Worm (Caenorhabditis elegans) whole organism, late embryonic: ENCODE measurements around the gene F56D6.22.
"Not testable (repeated sequence)": the region's sequence is repeated elsewhere in the genome, so short reads cannot be mapped to it uniquely, and the experiment has no call there.

Experiments
- C38D4.7 ChIP-seq: fragments of 200-800 bp; sonication (Bioruptor generic); optimal IDR thresholded peaks from 2 replicates; lab custom pipeline; 2018; ENCODE audit warnings: mild to moderate bottlenecking, missing genetic modification characterization, moderate library complexity, missing compliant biosample characterization
- F13H6.1 ChIP-seq: sonication (generic microtip); optimal IDR thresholded peaks from 2 replicates; lab custom pipeline; 2016; ENCODE audit warnings: missing genetic modification characterization, missing compliant biosample characterization
- K02D7.2 ChIP-seq: sonication (generic microtip); optimal IDR thresholded peaks from 2 replicates; lab custom pipeline; 2017; ENCODE audit warnings: mild to moderate bottlenecking, missing genetic modification characterization, missing compliant biosample characterization
- K09A11.1 ChIP-seq: sonication (generic microtip); optimal IDR thresholded peaks from 2 replicates; lab custom pipeline; 2017; ENCODE audit warnings: antibody characterized with exemption, mild to moderate bottlenecking, missing genetic modification characterization, missing compliant biosample characterization; ENCODE audit not compliant: insufficient read depth
- T23F11.4 ChIP-seq: fragments of 200-800 bp; sonication (Bioruptor generic); optimal IDR thresholded peaks from 2 replicates; lab custom pipeline; 2018; ENCODE audit warnings: mild to moderate bottlenecking, missing genetic modification characterization, missing compliant biosample characterization
- ahr-1 ChIP-seq: sonication (generic microtip); optimal IDR thresholded peaks from 2 replicates; lab custom pipeline; 2016; ENCODE audit warnings: missing genetic modification characterization, missing compliant biosample characterization
- ceh-19 ChIP-seq: fragments of 200-800 bp; sonication (Bioruptor generic); optimal IDR thresholded peaks from 2 replicates; lab custom pipeline; 2018; ENCODE audit warnings: mild to moderate bottlenecking, missing genetic modification characterization, missing compliant biosample characterization
- ceh-2 ChIP-seq: sonication (generic microtip); optimal IDR thresholded peaks from 2 replicates; lab custom pipeline; 2016; ENCODE audit warnings: missing genotype, missing genetic modification characterization, missing compliant biosample characterization
- ceh-22 ChIP-seq: sonication (generic microtip); optimal IDR thresholded peaks from 2 replicates; lab custom pipeline; 2017; ENCODE audit warnings: missing biosample characterization, missing genetic modification characterization
- ceh-24 ChIP-seq: sonication (generic microtip); optimal IDR thresholded peaks from 2 replicates; lab custom pipeline; 2016; ENCODE audit warnings: mild to moderate bottlenecking, missing genetic modification characterization, missing compliant biosample characterization
- ceh-34 ChIP-seq: sonication (generic microtip); optimal IDR thresholded peaks from 2 replicates; lab custom pipeline; 2016; ENCODE audit warnings: mild to moderate bottlenecking, missing genetic modification characterization, missing compliant biosample characterization
- ceh-45 ChIP-seq: fragments of 200-800 bp; sonication (Bioruptor generic); IDR thresholded peaks from 2 replicates; pipeline ENCODE4 v1.3.6; 2022; ENCODE audit warnings: missing genetic modification reagents, missing genetic modification characterization, missing compliant biosample characterization
- che-1 ChIP-seq: sonication (generic microtip); optimal IDR thresholded peaks from 2 replicates; lab custom pipeline; 2016; ENCODE audit warnings: mild to moderate bottlenecking, missing genetic modification characterization, missing compliant biosample characterization
- dve-1 ChIP-seq: sonication (generic microtip); optimal IDR thresholded peaks from 2 replicates; lab custom pipeline; 2017; ENCODE audit warnings: antibody characterized with exemption, mild to moderate bottlenecking, missing genetic modification characterization, missing compliant biosample characterization
- eyg-1 ChIP-seq: sonication (generic microtip); optimal IDR thresholded peaks from 2 replicates; lab custom pipeline; 2016; ENCODE audit warnings: missing genotype, missing genetic modification characterization, missing compliant biosample characterization
- fax-1 ChIP-seq: sonication (generic microtip); optimal IDR thresholded peaks from 2 replicates; lab custom pipeline; 2016; ENCODE audit warnings: missing genotype, missing genetic modification characterization, missing compliant biosample characterization
- fkh-6 ChIP-seq: sonication (generic microtip); optimal IDR thresholded peaks from 2 replicates; lab custom pipeline; 2016; ENCODE audit warnings: missing genetic modification characterization, missing compliant biosample characterization
- hlh-8 ChIP-seq: sonication (generic microtip); optimal IDR thresholded peaks from 2 replicates; lab custom pipeline; 2016; ENCODE audit warnings: missing genotype, missing genetic modification characterization, missing compliant biosample characterization
- lim-6 ChIP-seq: sonication (generic microtip); optimal IDR thresholded peaks from 2 replicates; lab custom pipeline; 2016; ENCODE audit warnings: missing genetic modification characterization, missing compliant biosample characterization
- lin-11 ChIP-seq: fragments of 200-800 bp; sonication (Bioruptor generic); optimal IDR thresholded peaks from 2 replicates; lab custom pipeline; 2018; ENCODE audit warnings: mild to moderate bottlenecking, missing genetic modification characterization, missing compliant biosample characterization
- nfya-1 ChIP-seq: sonication (generic microtip); optimal IDR thresholded peaks from 2 replicates; lab custom pipeline; 2017; ENCODE audit warnings: missing genetic modification characterization, mild to moderate bottlenecking, missing compliant biosample characterization, antibody characterized with exemption, moderate library complexity
- odd-2 ChIP-seq: sonication (generic microtip); optimal IDR thresholded peaks from 2 replicates; lab custom pipeline; 2017; ENCODE audit warnings: antibody characterized with exemption, mild to moderate bottlenecking, missing genetic modification characterization, missing compliant biosample characterization
- pag-3 ChIP-seq: sonication (generic microtip); optimal IDR thresholded peaks from 2 replicates; lab custom pipeline; 2016; ENCODE audit warnings: missing compliant biosample characterization, missing genetic modification characterization, borderline replicate concordance
- pat-9 ChIP-seq: fragments of 200-800 bp; sonication (Bioruptor generic); optimal IDR thresholded peaks from 2 replicates; lab custom pipeline; 2018; ENCODE audit warnings: mild to moderate bottlenecking, missing genetic modification characterization, moderate library complexity, missing compliant biosample characterization
- pha-2 ChIP-seq: sonication (generic microtip); optimal IDR thresholded peaks from 2 replicates; lab custom pipeline; 2017; ENCODE audit warnings: mild to moderate bottlenecking, missing genetic modification characterization, missing compliant biosample characterization
- ref-2 ChIP-seq: sonication (generic microtip); optimal IDR thresholded peaks from 2 replicates; lab custom pipeline; 2016; ENCODE audit warnings: missing genetic modification characterization, missing compliant biosample characterization
- sox-4 ChIP-seq: sonication (generic microtip); optimal IDR thresholded peaks from 2 replicates; lab custom pipeline; 2017; ENCODE audit warnings: mild to moderate bottlenecking, missing genetic modification characterization, inconsistent platforms, missing compliant biosample characterization
- syd-9 ChIP-seq: sonication (generic microtip); optimal IDR thresholded peaks from 2 replicates; lab custom pipeline; 2016; ENCODE audit warnings: mild to moderate bottlenecking, missing genetic modification characterization, moderate library complexity, missing compliant biosample characterization
- tbx-2 ChIP-seq: sonication (generic microtip); optimal IDR thresholded peaks from 2 replicates; lab custom pipeline; 2016; ENCODE audit warnings: missing genetic modification characterization, missing compliant biosample characterization
- tbx-7 ChIP-seq: sonication (generic microtip); optimal IDR thresholded peaks from 2 replicates; lab custom pipeline; 2016; ENCODE audit warnings: missing genotype, missing genetic modification characterization, missing compliant biosample characterization
- unc-42 ChIP-seq: sonication (generic microtip); optimal IDR thresholded peaks from 2 replicates; lab custom pipeline; 2016; ENCODE audit warnings: missing genotype, missing genetic modification characterization, missing compliant biosample characterization
- unc-55 ChIP-seq: sonication (generic microtip); optimal IDR thresholded peaks from 2 replicates; lab custom pipeline; 2017; ENCODE audit warnings: missing biosample characterization, missing genetic modification reagents, missing genetic modification characterization
- unc-86 ChIP-seq: sonication (generic microtip); optimal IDR thresholded peaks from 2 replicates; lab custom pipeline; 2016; ENCODE audit warnings: missing genetic modification characterization, missing compliant biosample characterization
- zip-5 ChIP-seq: sonication (generic microtip); optimal IDR thresholded peaks from 2 replicates; lab custom pipeline; 2016; ENCODE audit warnings: missing genetic modification characterization, missing compliant biosample characterization
- ztf-16 ChIP-seq: sonication (generic microtip); optimal IDR thresholded peaks from 2 replicates; lab custom pipeline; 2017; ENCODE audit warnings: missing genetic modification characterization, missing compliant biosample characterization

F56D6.22 gene

ce11 chrIV:3941658-3942328, 34.4 kb upstream of the F56D6.22 start, which contains the start of gene clec-174:
clec-174 (minus strand) TSS chrIV:3941708.
- TF ChIP-seq ahr-1 (tag; lab: Kevin White, UChicago) = no peak
- no peak for TF ChIP-seq K09A11.1 (tag; lab: Kevin White, UChicago)
- no peak for TF ChIP-seq unc-86

DNA sequence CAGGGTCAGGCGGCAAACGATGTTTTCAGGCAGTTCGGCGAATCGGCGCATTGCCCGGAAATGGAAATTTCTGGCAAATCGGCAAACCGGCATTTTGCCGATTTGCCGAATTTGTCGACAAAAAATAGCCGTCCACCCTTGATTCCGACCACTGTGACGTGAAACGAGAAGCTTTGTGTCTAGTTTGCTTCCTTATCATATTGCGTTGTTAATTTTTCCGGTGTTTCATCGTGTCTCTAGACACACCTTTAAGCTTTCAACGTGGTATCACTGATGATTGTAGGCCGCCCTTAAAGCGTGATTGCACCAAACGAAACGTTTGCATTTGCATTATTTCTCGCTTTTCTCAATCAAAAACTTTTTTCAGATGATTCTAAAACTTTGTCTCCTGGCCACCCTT, 29.7 kb upstream of the F56D6.22 start, which contains the start of gene clec-71:
clec-71 (plus strand) TSS at position 362 of the 400 bp plus-strand sequence.
- TF ChIP-seq tbx-2 (tag; lab: Kevin White, UChicago) = no peak
- TF ChIP-seq pat-9 (tag; lab: Kevin White, UChicago) = no peak
- no peak for TF ChIP-seq fax-1 (tag; lab: Kevin White, UChicago)
- TF ChIP-seq F13H6.1 (tag; lab: Kevin White, UChicago) = no peak

ce11 chrIV:3932408-3932807, 25.0 kb upstream of the F56D6.22 start, which contains the start of gene clec-70:
clec-70 (plus strand) TSS chrIV:3932708.
- TF ChIP-seq syd-9; eyg-1 (tag; lab: Kevin White, UChicago); lin-11: not testable (repeated sequence)
- TF ChIP-seq, all 69 proteins: peak for 0; not testable (repeated sequence) for 69

- TF ChIP-seq unc-55 (GFP tag; lab: Kevin White, UChicago) = no peak
- TF ChIP-seq lin-11 = no peak
- no peak for TF ChIP-seq T23F11.4 (GFP tag; lab: Kevin White, UChicago)
- TF ChIP-seq tbx-7 = no peak
- TF ChIP-seq dve-1 (tag; lab: Kevin White, UChicago) = no peak
- no peak for TF ChIP-seq ceh-34
- no peak for TF ChIP-seq pag-3 (tag; lab: Kevin White, UChicago)
- no peak for TF ChIP-seq sox-4 (tag; lab: Kevin White, UChicago)
- no peak for TF ChIP-seq pha-2 (tag; lab: Kevin White, UChicago)
- TF ChIP-seq nfya-1 (tag; lab: Kevin White, UChicago) = no peak
- no peak for TF ChIP-seq C38D4.7 (GFP tag; lab: Kevin White, UChicago)
- TF ChIP-seq ztf-16 (tag; lab: Kevin White, UChicago) = no peak
- no peak for TF ChIP-seq ahr-1 (tag; lab: Kevin White, UChicago)
- TF ChIP-seq fkh-6 (tag; lab: Kevin White, UChicago) = no peak
- no peak for TF ChIP-seq ceh-2 (tag; lab: Kevin White, UChicago)
- no peak for TF ChIP-seq pat-9 (tag; lab: Kevin White, UChicago)
- no peak for TF ChIP-seq ref-2 (tag; lab: Kevin White, UChicago)
- no peak for TF ChIP-seq ceh-19 (GFP tag; lab: Kevin White, UChicago)
These were observed 18.7 kb upstream of the F56D6.22 start, which contains the start of gene clec-68 for ce11 chrIV:3926117-3926516. clec-68 (plus strand) TSS chrIV:3926417.

ce11 chrIV:3921898-3922297, 14.5 kb upstream of the F56D6.22 start, which contains the start of gene clec-67:
clec-67 (plus strand) TSS chrIV:3922165.
- TF ChIP-seq T23F11.4 (GFP tag; lab: Kevin White, UChicago) (no peak), ceh-45 (GFP tag; lab: Robert Waterston, UW) (no peak), unc-42 (no peak), ceh-2 (tag; lab: Kevin White, UChicago) (no peak), pat-9 (tag; lab: Kevin White, UChicago) (no peak), K02D7.2 (tag; lab: Kevin White, UChicago) (no peak), ceh-34 (no peak), lim-6 (tag; lab: Kevin White, UChicago) (no peak), che-1 (tag; lab: Kevin White, UChicago) (no peak), ceh-22 (tag; lab: Kevin White, UChicago) (no peak), hlh-8 (tag; lab: Kevin White, UChicago) (no peak), ztf-16 (tag; lab: Kevin White, UChicago) (no peak), ref-2 (tag; lab: Kevin White, UChicago) (no peak), lin-11 (no peak), pha-2 (tag; lab: Kevin White, UChicago) (no peak), tbx-2 (tag; lab: Kevin White, UChicago) (no peak), odd-2 (no peak), ceh-24 (tag; lab: Kevin White, UChicago) (no peak), zip-5 (tag; lab: Kevin White, UChicago) (no peak)
- TF ChIP-seq, all 69 proteins: peak for 0
